Worm (Caenorhabditis elegans) whole organism, L3 larva: Measurements from ENCODE around the gene noa-1.

Source experiments
- R02D3.7 ChIP-seq: fragments of 150-350 bp; optimal IDR thresholded peaks from 2 replicates; lab custom pipeline; 2014; ENCODE audit warnings: missing biosample characterization, missing genetic modification characterization
- ZK546.5 ChIP-seq: sonication (generic microtip); optimal IDR thresholded peaks from 2 replicates; lab custom pipeline; 2017; ENCODE audit warnings: missing biosample characterization, missing genetic modification characterization
- aly-2 ChIP-seq: fragments of 150-350 bp; optimal IDR thresholded peaks from 2 replicates; lab custom pipeline; 2014; ENCODE audit warnings: missing biosample characterization, missing genetic modification characterization
- ama-1 ChIP-seq: fragments of 150-350 bp; optimal IDR thresholded peaks from 2 replicates; lab custom pipeline; 2018
- ceh-28 ChIP-seq: fragments of 150-350 bp; optimal IDR thresholded peaks from 2 replicates; lab custom pipeline; 2014; ENCODE audit warnings: missing biosample characterization, missing genetic modification reagents, missing genetic modification characterization
- ceh-82 ChIP-seq: fragments of 150-350 bp; optimal IDR thresholded peaks from 2 replicates; lab custom pipeline; 2014; ENCODE audit warnings: missing biosample characterization, missing genetic modification characterization
- ceh-9 ChIP-seq: sonication (generic microtip); optimal IDR thresholded peaks from 2 replicates; lab custom pipeline; 2018; ENCODE audit warnings: missing biosample characterization, missing genetic modification characterization
- egl-5 ChIP-seq: fragments of 150-350 bp; optimal IDR thresholded peaks from 2 replicates; lab custom pipeline; 2017; ENCODE audit warnings: missing biosample characterization, missing genetic modification reagents, missing genetic modification characterization, inconsistent platforms
- elt-1 ChIP-seq: fragments of 150-350 bp; optimal IDR thresholded peaks from 2 replicates; lab custom pipeline; 2014; ENCODE audit warnings: missing biosample characterization, missing genetic modification characterization
- elt-2 ChIP-seq: sonication (generic microtip); optimal IDR thresholded peaks from 2 replicates; lab custom pipeline; 2016; ENCODE audit warnings: missing genetic modification reagents, mild to moderate bottlenecking, missing genetic modification characterization, missing compliant biosample characterization
- fkh-10 ChIP-seq: sonication (generic microtip); optimal IDR thresholded peaks from 2 replicates; lab custom pipeline; 2017; ENCODE audit warnings: missing biosample characterization, missing genetic modification reagents, missing genetic modification characterization
- fos-1 ChIP-seq: fragments of 150-350 bp; optimal IDR thresholded peaks from 2 replicates; lab custom pipeline; 2014; ENCODE audit warnings: missing biosample characterization, missing genetic modification characterization
- jun-1 ChIP-seq: fragments of 150-350 bp; optimal IDR thresholded peaks from 2 replicates; lab custom pipeline; 2014; ENCODE audit warnings: missing biosample characterization, missing genetic modification reagents, missing genetic modification characterization
- mml-1 ChIP-seq: fragments of 150-350 bp; sonication (generic microtip); optimal IDR thresholded peaks from 3 replicates; lab custom pipeline; 2014; ENCODE audit warnings: missing biosample characterization, missing genetic modification characterization
- nfya-1 ChIP-seq: sonication (generic microtip); optimal IDR thresholded peaks from 2 replicates; lab custom pipeline; 2017; ENCODE audit warnings: missing genetic modification characterization, mild to moderate bottlenecking, missing compliant biosample characterization, antibody characterized with exemption, moderate library complexity; ENCODE audit not compliant: insufficient read depth
- nhr-12 ChIP-seq: fragments of 150-350 bp; optimal IDR thresholded peaks from 2 replicates; lab custom pipeline; 2014; ENCODE audit warnings: missing biosample characterization, missing genetic modification characterization
- nhr-237 ChIP-seq: fragments of 150-350 bp; optimal IDR thresholded peaks from 2 replicates; lab custom pipeline; 2014; ENCODE audit warnings: missing biosample characterization, missing genetic modification characterization
- nhr-25 ChIP-seq: sonication (generic microtip); optimal IDR thresholded peaks from 2 replicates; lab custom pipeline; 2017; ENCODE audit warnings: missing biosample characterization, missing genetic modification characterization
- nhr-28 ChIP-seq: fragments of 150-350 bp; optimal IDR thresholded peaks from 2 replicates; lab custom pipeline; 2014; ENCODE audit warnings: missing biosample characterization, missing genetic modification characterization
- nhr-43 ChIP-seq: sonication (generic microtip); optimal IDR thresholded peaks from 2 replicates; lab custom pipeline; 2016; ENCODE audit warnings: mild to moderate bottlenecking, missing genetic modification characterization, missing compliant biosample characterization; ENCODE audit not compliant: poor library complexity, severe bottlenecking
- nhr-67 ChIP-seq: fragments of 150-350 bp; optimal IDR thresholded peaks from 2 replicates; lab custom pipeline; 2014; ENCODE audit warnings: missing biosample characterization, missing genetic modification characterization
- nhr-76 ChIP-seq: fragments of 150-350 bp; sonication (generic microtip); optimal IDR thresholded peaks from 5 replicates; lab custom pipeline; 2014; ENCODE audit warnings: missing biosample characterization, missing genetic modification characterization
- nhr-77 ChIP-seq: fragments of 150-350 bp; optimal IDR thresholded peaks from 2 replicates; lab custom pipeline; 2014; ENCODE audit warnings: missing biosample characterization, missing genetic modification characterization
- pha-4 ChIP-seq: fragments of 150-350 bp; optimal IDR thresholded peaks from 2 replicates; lab custom pipeline; 2014; ENCODE audit warnings: missing biosample characterization, missing genetic modification reagents, missing genetic modification characterization
- pqm-1 ChIP-seq: fragments of 150-350 bp; optimal IDR thresholded peaks from 2 replicates; lab custom pipeline; 2017; ENCODE audit warnings: missing biosample characterization, missing genetic modification characterization, inconsistent platforms
- sea-2 ChIP-seq: fragments of 150-350 bp; sonication (generic microtip); optimal IDR thresholded peaks from 4 replicates; lab custom pipeline; 2014; ENCODE audit warnings: missing biosample characterization, missing genetic modification reagents, missing genetic modification characterization
- skn-1 ChIP-seq: fragments of 150-350 bp; optimal IDR thresholded peaks from 2 replicates; lab custom pipeline; 2014; ENCODE audit warnings: missing biosample characterization, missing genetic modification characterization
- snpc-4 ChIP-seq: fragments of 150-350 bp; optimal IDR thresholded peaks from 2 replicates; lab custom pipeline; 2014; ENCODE audit warnings: missing biosample characterization, missing genetic modification characterization
- tbx-2 ChIP-seq: sonication (generic microtip); optimal IDR thresholded peaks from 2 replicates; lab custom pipeline; 2016; ENCODE audit warnings: mild to moderate bottlenecking, missing genetic modification characterization, missing compliant biosample characterization
- unc-39 ChIP-seq: sonication (generic microtip); optimal IDR thresholded peaks from 4 replicates; lab custom pipeline; 2017; ENCODE audit warnings: missing biosample characterization, missing genetic modification characterization
- unc-62 ChIP-seq: fragments of 150-350 bp; sonication (generic microtip); optimal IDR thresholded peaks from 4 replicates; lab custom pipeline; 2014; ENCODE audit warnings: missing biosample characterization, missing genetic modification reagents, missing genetic modification characterization
- ztf-11 ChIP-seq: fragments of 150-350 bp; optimal IDR thresholded peaks from 2 replicates; lab custom pipeline; 2014; ENCODE audit warnings: missing biosample characterization, missing genetic modification characterization
- ztf-4 ChIP-seq: fragments of 150-350 bp; optimal IDR thresholded peaks from 2 replicates; lab custom pipeline; 2014; ENCODE audit warnings: missing biosample characterization, missing genetic modification characterization

Gene noa-1

ce11 chrII:13567871-13568270, 27.0 kb upstream of the noa-1 start, which contains the start of gene Y48E1B.3:
Gene Y48E1B.3, minus strand, starts transcription at chrII:13567971.
- no peak for TF ChIP-seq unc-39 (tag; lab: Kevin White, UChicago)
- TF ChIP-seq ceh-28, result no peak
- no peak for TF ChIP-seq ama-1 (lab: Kevin White, UChicago)
- TF ChIP-seq sea-2 (GFP tag; lab: Kevin White, UChicago), result no peak
- TF ChIP-seq nhr-28, result no peak
- no peak for TF ChIP-seq nhr-237
- no peak for TF ChIP-seq jun-1 (tag; lab: Kevin White, UChicago)
- no peak for TF ChIP-seq aly-2 (tag; lab: Kevin White, UChicago)
- TF ChIP-seq ceh-9 (tag; lab: Kevin White, UChicago), result no peak
- no peak for TF ChIP-seq tbx-2 (tag; lab: Kevin White, UChicago)
- TF ChIP-seq nhr-76 (tag; lab: Kevin White, UChicago), result no peak

ce11 chrII:13560553-13560952, 19.7 kb upstream of the noa-1 start:
- no peak for TF ChIP-seq nhr-76 (tag; lab: Kevin White, UChicago)
- no peak for TF ChIP-seq nhr-77 (tag; lab: Kevin White, UChicago)

ce11 chrII:13547545-13547944, 6.7 kb upstream of the noa-1 start, which contains the start of gene ddl-2:
Gene ddl-2, minus strand, starts transcription at chrII:13547645.
- no peak for TF ChIP-seq elt-1 (tag; lab: Kevin White, UChicago)

ce11 chrII:13542991-13543390, 2.1 kb upstream of the noa-1 start:
- TF ChIP-seq mml-1 (tag; lab: Kevin White, UChicago) (no peak), ztf-4 (tag; lab: Kevin White, UChicago) (no peak), egl-5 (no peak), unc-62 (GFP tag; lab: Kevin White, UChicago) (no peak), jun-1 (tag; lab: Kevin White, UChicago) (no peak), nhr-28 (no peak), nfya-1 (tag; lab: Kevin White, UChicago) (no peak), elt-1 (tag; lab: Kevin White, UChicago) (no peak), ceh-82 (tag; lab: Kevin White, UChicago) (no peak), nhr-43 (no peak), snpc-4 (tag; lab: Kevin White, UChicago) (no peak), R02D3.7 (tag; lab: Kevin White, UChicago) (no peak), ceh-9 (tag; lab: Kevin White, UChicago) (no peak), unc-39 (tag; lab: Kevin White, UChicago) (no peak)

- no peak for TF ChIP-seq ZK546.5 (tag; lab: Kevin White, UChicago)
- TF ChIP-seq jun-1 (tag; lab: Kevin White, UChicago), result no peak
- TF ChIP-seq pha-4 (tag; lab: Kevin White, UChicago), result no peak
- no peak for TF ChIP-seq fos-1 (tag; lab: Kevin White, UChicago)
These were observed 9.7 kb downstream of the noa-1 start, which contains the start of gene snx-14 for ce11 chrII:13531118-13531517. Gene snx-14, minus strand, starts transcription at chrII:13531218.

- TF ChIP-seq nhr-12 (no peak), ztf-4 (tag; lab: Kevin White, UChicago) (no peak), nhr-28 (no peak), skn-1 (tag; lab: Kevin White, UChicago) (no peak), pha-4 (tag; lab: Kevin White, UChicago) (no peak), ZK546.5 (tag; lab: Kevin White, UChicago) (no peak), nhr-25 (tag; lab: Kevin White, UChicago) (no peak), ztf-11 (tag; lab: Kevin White, UChicago) (no peak), elt-2 (tag; lab: Kevin White, UChicago) (no peak)
- TF ChIP-seq, all 47 proteins: peak for 0
These were observed 10.2 kb downstream of the noa-1 start for ce11 chrII:13530657-13531056.

- TF ChIP-seq ceh-82 (tag; lab: Kevin White, UChicago) (no peak), pqm-1 (tag; lab: Kevin White, UChicago) (no peak), nhr-67 (tag; lab: Kevin White, UChicago) (no peak), ceh-9 (tag; lab: Kevin White, UChicago) (no peak), jun-1 (tag; lab: Kevin White, UChicago) (no peak), fkh-10 (GFP tag; lab: Kevin White, UChicago) (no peak)
These were observed 11.7 kb downstream of the noa-1 start for ce11 chrII:13529131-13529530.
